Worm (Caenorhabditis elegans): ENCODE data around the gene tag-273.

DNA sequence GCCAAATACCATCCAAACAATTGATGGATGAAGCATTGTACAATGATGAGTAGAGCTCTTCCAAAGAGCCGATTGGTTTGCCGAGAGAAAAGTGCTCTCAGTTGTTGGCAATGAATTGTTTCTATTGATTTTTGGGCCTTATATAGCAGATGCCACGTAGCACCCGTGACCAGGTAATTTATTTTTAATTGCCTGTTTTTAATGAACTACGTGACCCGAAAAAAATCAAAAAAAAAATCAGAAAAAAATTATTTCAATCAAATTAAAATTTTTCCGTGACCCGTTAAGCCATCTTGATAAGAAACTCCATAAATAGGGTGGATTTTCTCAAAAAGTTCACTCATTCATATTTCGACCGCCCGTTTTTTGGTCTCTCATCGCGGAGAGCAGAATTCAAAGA, 14.5 kb upstream of the tag-273 start, which contains the start of the genes Y57G11A.2 and T27E7.1:
- TF ChIP-seq nhr-11 (tag; optimal IDR thresholded peaks at IDR 0.05), result no peak
- TF ChIP-seq alr-1 (tag; optimal IDR thresholded peaks at IDR 0.05), result no peak
- no peak for TF ChIP-seq F13H6.1 (tag; optimal IDR thresholded peaks at IDR 0.05)
- TF ChIP-seq R02D3.7 (tag; optimal IDR thresholded peaks at IDR 0.05), result no peak
- TF ChIP-seq ztf-4 (tag; optimal IDR thresholded peaks at IDR 0.05), result no peak
- TF ChIP-seq blmp-1 (tag; optimal IDR thresholded peaks at IDR 0.05; ENCODE audit: insufficient read depth), result no peak
- TF ChIP-seq aly-2 (tag; optimal IDR thresholded peaks at IDR 0.05), result no peak
- no peak for TF ChIP-seq mdl-1 (tag; optimal IDR thresholded peaks at IDR 0.05)
- no peak for TF ChIP-seq lin-39 (tag; optimal IDR thresholded peaks at IDR 0.05)
- no peak for TF ChIP-seq elt-1 (tag; optimal IDR thresholded peaks at IDR 0.05)
